Worm (Caenorhabditis elegans) whole organism, L4/young adult: Measurements from ENCODE around the gene Y57G7A.6.
A peak's percentile ranks its signal among the peaks of the same experiment; 100 is the strongest.

ENCODE experiments used
- dao-5 ChIP-seq: sonication (generic microtip); optimal IDR thresholded peaks from 2 replicates; lab custom pipeline; 2016; ENCODE audit warnings: missing genotype, missing genetic modification characterization, moderate library complexity, missing compliant biosample characterization
- him-1 ChIP-seq: sonication (generic microtip); optimal IDR thresholded peaks from 2 replicates; lab custom pipeline; 2016; ENCODE audit warnings: missing genotype, missing genetic modification reagents, missing genetic modification characterization, missing compliant biosample characterization

DNA sequence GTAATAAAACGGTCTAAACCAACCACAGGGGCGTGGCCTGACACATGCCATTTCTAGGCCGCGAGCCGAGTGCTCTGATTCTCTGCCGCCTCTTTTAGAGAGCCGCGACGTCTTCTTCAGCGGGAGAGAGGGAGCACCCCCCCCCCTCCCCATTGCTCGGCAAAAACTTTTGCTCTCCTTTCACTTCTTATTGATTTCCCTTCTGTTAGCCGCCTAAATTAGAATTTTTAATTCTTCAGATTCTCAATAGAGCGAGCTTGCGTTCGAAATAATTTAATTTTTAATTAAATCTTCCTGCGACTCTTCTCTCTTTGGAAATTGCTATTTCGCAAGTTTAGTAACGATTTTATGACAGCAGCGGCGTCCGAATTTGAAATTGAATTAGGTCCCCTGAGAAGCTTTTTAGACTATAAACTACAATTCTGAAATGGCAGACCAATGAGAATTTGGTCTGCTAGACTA, 37.8 kb upstream of the Y57G7A.6 start:
- peak; percentile 72 for TF ChIP-seq him-1 (tag; lab: Kevin White, UChicago)
- TF ChIP-seq dao-5 (tag; lab: Kevin White, UChicago), result no peak
